Worm (Caenorhabditis elegans): ENCODE measurements around the gene fbxa-202.

The fbxa-202 gene

DNA sequence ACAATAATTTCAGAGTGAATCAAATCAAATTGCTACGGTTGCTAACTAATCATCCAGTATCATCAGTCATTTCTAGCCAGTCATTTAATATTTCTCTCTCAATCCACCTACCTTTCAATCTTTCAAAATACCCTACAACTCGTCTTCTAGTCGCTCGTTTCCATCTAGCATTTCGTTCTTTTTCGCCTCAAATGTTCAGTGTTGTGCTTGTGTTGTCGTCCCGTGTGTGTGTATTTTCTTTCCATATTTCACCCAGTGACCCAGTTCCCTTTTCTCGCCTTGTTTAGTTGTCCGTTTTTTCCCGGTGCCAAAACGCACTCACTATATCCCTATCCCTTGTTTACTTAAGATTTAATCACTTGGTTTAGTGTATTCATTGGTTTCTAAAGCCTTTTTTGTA lies 34.6 kb downstream of the fbxa-202 start:
- TF ChIP-seq nhr-85 (tag): no peak

DNA sequence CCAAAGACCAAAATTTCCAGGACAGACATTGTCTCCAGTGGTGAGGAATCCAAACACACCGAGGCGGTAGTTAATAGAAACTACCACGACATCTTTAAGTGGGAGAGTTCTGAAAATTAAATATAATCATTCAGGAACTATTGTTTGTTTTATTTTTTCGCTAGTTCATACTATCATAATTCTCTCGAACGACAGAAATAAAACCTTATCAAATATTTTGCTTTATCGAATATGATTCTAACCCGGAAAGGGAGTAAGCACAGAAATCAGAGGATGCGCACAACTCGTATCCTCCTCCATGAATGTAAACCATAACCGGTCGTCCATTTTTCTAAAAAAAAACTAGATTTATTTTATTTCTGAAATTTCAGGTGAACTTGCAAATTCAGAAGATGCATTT lies 37.7 kb downstream of the fbxa-202 start:
- TF ChIP-seq swsn-7 (tag; optimal IDR thresholded peaks at IDR 0.05) (no peak), mdl-1 (tag; optimal IDR thresholded peaks at IDR 0.05) (no peak), nhr-19 (GFP tag; conservative IDR thresholded peaks at IDR 0.05) (no peak), lin-15B (tag; optimal IDR thresholded peaks at IDR 0.05) (no peak), fkh-8 (tag; optimal IDR thresholded peaks at IDR 0.05) (no peak), skn-1 (tag; optimal IDR thresholded peaks at IDR 0.05) (no peak), C16A3.4 (tag; optimal IDR thresholded peaks at IDR 0.05) (no peak), lin-35 (GFP tag; optimal IDR thresholded peaks at IDR 0.05) (no peak), unc-62 (GFP tag; optimal IDR thresholded peaks at IDR 0.05) (no peak), sox-4 (tag; optimal IDR thresholded peaks at IDR 0.05) (no peak)

DNA sequence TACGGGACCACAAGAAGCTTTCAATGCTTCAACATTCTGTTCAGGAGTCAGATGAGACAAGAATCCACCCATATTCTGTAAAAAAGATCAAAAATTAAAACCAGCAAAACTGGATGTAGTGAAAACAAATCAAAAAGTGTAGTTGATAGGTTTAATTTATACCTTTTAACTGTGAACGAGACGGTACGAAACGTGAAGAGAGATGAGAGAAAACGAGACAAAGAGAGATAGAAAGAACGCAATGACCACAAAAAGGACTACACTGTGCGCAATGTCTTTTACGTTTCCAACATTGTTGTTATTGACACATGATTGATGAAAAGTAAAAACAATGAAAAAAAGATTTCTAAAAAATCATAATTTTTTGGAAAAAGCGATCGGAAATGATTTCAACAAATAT lies 38.5 kb downstream of the fbxa-202 start, which contains the start of gene cest-33:
cest-33 (minus strand) TSS at position 75 of the 400 bp plus-strand sequence.
- TF ChIP-seq blmp-1 (tag; optimal IDR thresholded peaks at IDR 0.05) (peak; percentile 90), ceh-90 (tag; optimal IDR thresholded peaks at IDR 0.05) (no peak), dpl-1 (GFP tag; optimal IDR thresholded peaks at IDR 0.05) (peak in 1 of 3 experiments; percentile 0), dsc-1 (tag; optimal IDR thresholded peaks at IDR 0.05) (no peak), mep-1 (tag; optimal IDR thresholded peaks at IDR 0.05) (peak; percentile 31), fkh-10 (GFP tag; optimal IDR thresholded peaks at IDR 0.05) (no peak), zip-4 (GFP tag; optimal IDR thresholded peaks at IDR 0.05) (no peak), pqm-1 (tag; optimal IDR thresholded peaks at IDR 0.05) (no peak), lin-14 (GFP tag; optimal IDR thresholded peaks at IDR 0.05) (peak; percentile 54), lin-35 (GFP tag; optimal IDR thresholded peaks at IDR 0.05) (peak in 1 of 2 experiments; percentile 15), nhr-71 (tag; optimal IDR thresholded peaks at IDR 0.05) (peak; percentile 24), elt-3 (tag; optimal IDR thresholded peaks at IDR 0.05) (peak in 3 of 6 experiments; percentile 10 to 65 (median 27)), efl-3 (GFP tag; optimal IDR thresholded peaks at IDR 0.05) (no peak), nhr-85 (tag) (peak; percentile 77), snu-23 (GFP tag; optimal IDR thresholded peaks at IDR 0.05) (peak; percentile 41), sup-37 (GFP tag; optimal IDR thresholded peaks at IDR 0.05) (no peak), nhr-20 (tag; optimal IDR thresholded peaks at IDR 0.05) (peak; percentile 74), nhr-84 (tag; optimal IDR thresholded peaks at IDR 0.05) (no peak), ama-1 (optimal IDR thresholded peaks at IDR 0.05) (no peak)

DNA sequence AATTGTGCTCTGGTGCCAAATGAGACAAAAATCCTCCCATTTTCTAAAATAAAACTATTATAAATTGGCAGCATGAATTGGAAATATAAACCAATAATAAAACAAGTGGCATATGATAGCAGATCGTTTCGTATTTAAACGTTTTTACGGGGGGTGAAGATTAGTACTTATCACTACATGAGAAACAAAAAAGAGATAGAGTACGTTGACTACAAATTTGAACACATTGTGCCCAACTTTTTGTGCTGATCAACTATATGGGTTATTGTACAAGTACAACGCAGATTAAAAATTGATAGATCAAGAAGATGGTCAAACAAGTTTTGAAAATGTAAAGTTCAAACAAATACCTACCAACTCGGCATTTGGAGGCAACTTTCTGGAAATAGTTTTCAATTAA lies 41.4 kb downstream of the fbxa-202 start:
- no peak for TF ChIP-seq lin-39 (tag; optimal IDR thresholded peaks at IDR 0.05)
- TF ChIP-seq nhr-20 (tag; optimal IDR thresholded peaks at IDR 0.05): peak; percentile 14

DNA sequence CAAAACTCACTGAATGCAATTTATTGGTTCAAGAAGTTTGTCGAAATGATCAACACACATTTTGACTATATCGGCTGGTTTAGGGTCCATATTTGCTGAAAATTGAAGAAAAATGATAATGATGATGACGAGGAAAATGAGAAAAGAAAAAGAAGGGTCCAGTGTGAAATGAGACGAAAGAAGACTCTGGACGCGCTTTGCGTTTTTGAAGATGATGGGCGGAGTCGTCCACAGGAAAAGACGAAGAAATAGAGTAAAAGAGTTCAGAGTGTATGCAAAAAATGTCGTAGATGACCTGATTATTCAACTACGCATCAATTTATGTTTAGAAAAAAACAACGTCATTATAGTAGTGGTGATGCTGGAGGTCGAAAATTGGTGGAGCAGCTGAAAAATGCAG lies 47.8 kb downstream of the fbxa-202 start, which contains the start of gene F13H6.5:
F13H6.5 (minus strand) TSS at position 101 of the 400 bp plus-strand sequence.
- TF ChIP-seq nhr-76 (tag; optimal IDR thresholded peaks at IDR 0.05): no peak
- no peak for TF ChIP-seq nhr-20 (tag; optimal IDR thresholded peaks at IDR 0.05)
- TF ChIP-seq lin-15B (tag; optimal IDR thresholded peaks at IDR 0.05): no peak
- TF ChIP-seq lir-3 (tag; optimal IDR thresholded peaks at IDR 0.05; ENCODE audit: poor library complexity): no peak
- no peak for TF ChIP-seq hlh-17 (GFP tag; optimal IDR thresholded peaks at IDR 0.05; ENCODE audit: borderline replicate concordance)
- no peak for TF ChIP-seq nhr-85 (tag)
- TF ChIP-seq skn-1 (tag; optimal IDR thresholded peaks at IDR 0.05): no peak
- no peak for TF ChIP-seq lin-13 (GFP tag; optimal IDR thresholded peaks at IDR 0.05)
- no peak for TF ChIP-seq C16A3.4 (tag; optimal IDR thresholded peaks at IDR 0.05)
- no peak for TF ChIP-seq egl-27 (tag; optimal IDR thresholded peaks at IDR 0.05)
- TF ChIP-seq elt-3 (tag; optimal IDR thresholded peaks at IDR 0.05): no peak
- TF ChIP-seq nhr-12 (tag; optimal IDR thresholded peaks at IDR 0.05): no peak
- no peak for TF ChIP-seq unc-130 (tag; optimal IDR thresholded peaks at IDR 0.05)
- TF ChIP-seq ceh-88 (GFP tag; IDR thresholded peaks at IDR 0.05): no peak
- no peak for TF ChIP-seq nhr-237 (tag; optimal IDR thresholded peaks at IDR 0.05)
- no peak for TF ChIP-seq irx-1 (tag; optimal IDR thresholded peaks at IDR 0.05)
- no peak for TF ChIP-seq dsc-1 (tag; optimal IDR thresholded peaks at IDR 0.05)
- TF ChIP-seq unc-30 (tag; optimal IDR thresholded peaks at IDR 0.05): no peak

Data from whole organism, L1 larva.